Worm (Caenorhabditis elegans): ENCODE data around the gene bud-31.

- TF ChIP-seq nhr-11 (tag; optimal IDR thresholded peaks at IDR 0.05) (no peak), nfya-1 (tag; optimal IDR thresholded peaks at IDR 0.05) (no peak), pha-4 (tag; optimal IDR thresholded peaks at IDR 0.05) (no peak), lim-6 (tag; optimal IDR thresholded peaks at IDR 0.05) (no peak), elt-2 (tag; optimal IDR thresholded peaks at IDR 0.05) (no peak), ama-1 (optimal IDR thresholded peaks at IDR 0.05) (no peak), sox-4 (tag; optimal IDR thresholded peaks at IDR 0.05) (no peak), gmeb-2 (tag; optimal IDR thresholded peaks at IDR 0.05) (no peak), ceh-48 (tag; optimal IDR thresholded peaks at IDR 0.05) (no peak), ceh-22 (tag; optimal IDR thresholded peaks at IDR 0.05) (no peak)
Observed at ce11 chrIII:9664484-9665221, 31.7 kb downstream of the bud-31 start.
